Worm (Caenorhabditis elegans) whole organism, early embryonic: ENCODE results near the gene cst-1.

Experiments used
- B0310.2 ChIP-seq: sonication (generic microtip); optimal IDR thresholded peaks from 2 replicates; lab custom pipeline; 2016; ENCODE audit warnings: mild to moderate bottlenecking, missing genetic modification characterization, missing compliant biosample characterization
- F13C5.2 ChIP-seq: sonication (generic microtip); optimal IDR thresholded peaks from 2 replicates; lab custom pipeline; 2017; ENCODE audit warnings: mild to moderate bottlenecking, missing genetic modification characterization, inconsistent platforms, missing compliant biosample characterization
- aly-1 ChIP-seq: sonication (generic microtip); optimal IDR thresholded peaks from 2 replicates; lab custom pipeline; 2016; ENCODE audit warnings: missing genetic modification characterization, missing compliant biosample characterization
- ama-1 ChIP-seq: fragments of 150-350 bp; optimal IDR thresholded peaks from 2 replicates; lab custom pipeline; 2014
- ceh-13 ChIP-seq: fragments of 200-800 bp; sonication (Bioruptor generic); optimal IDR thresholded peaks from 2 replicates; lab custom pipeline; 2018; ENCODE audit warnings: mild to moderate bottlenecking, missing genetic modification characterization, missing compliant biosample characterization
- ceh-36 ChIP-seq: sonication (generic microtip); optimal IDR thresholded peaks from 2 replicates; lab custom pipeline; 2016; ENCODE audit warnings: missing genetic modification characterization, inconsistent platforms, missing compliant biosample characterization
- ets-7 ChIP-seq: sonication (generic microtip); optimal IDR thresholded peaks from 2 replicates; lab custom pipeline; 2016; ENCODE audit warnings: missing genotype, missing genetic modification characterization, missing compliant biosample characterization
- flt-1 ChIP-seq: fragments of 200-800 bp; sonication (Bioruptor generic); IDR thresholded peaks from 2 replicates; pipeline ENCODE4 v1.3.6; 2022; ENCODE audit warnings: missing genetic modification characterization, missing compliant biosample characterization
- hmbx-1 ChIP-seq: sonication (generic microtip); optimal IDR thresholded peaks from 2 replicates; lab custom pipeline; 2016; ENCODE audit warnings: mild to moderate bottlenecking, missing genetic modification characterization, missing compliant biosample characterization
- hmg-4 ChIP-seq: fragments of 200-800 bp; sonication (Bioruptor generic); optimal IDR thresholded peaks from 2 replicates; lab custom pipeline; 2018; ENCODE audit warnings: mild to moderate bottlenecking, missing genetic modification characterization, missing compliant biosample characterization
- hnd-1 ChIP-seq: sonication (generic microtip); optimal IDR thresholded peaks from 2 replicates; lab custom pipeline; 2016; ENCODE audit warnings: missing genetic modification characterization, missing compliant biosample characterization
- pes-1 ChIP-seq: fragments of 200-800 bp; sonication (Bioruptor generic); IDR thresholded peaks from 2 replicates; pipeline ENCODE4 v1.3.6; 2022; ENCODE audit warnings: missing genetic modification reagents, missing genetic modification characterization, missing compliant biosample characterization
- scrt-1 ChIP-seq: fragments of 200-800 bp; sonication (Bioruptor generic); IDR thresholded peaks from 2 replicates; pipeline ENCODE4 v1.3.6; 2022; ENCODE audit warnings: missing genetic modification characterization, missing compliant biosample characterization
- tbx-11 ChIP-seq: fragments of 200-800 bp; sonication (Bioruptor generic); IDR thresholded peaks from 2 replicates; pipeline ENCODE4 v1.3.6; 2022; ENCODE audit warnings: missing genetic modification characterization, missing compliant biosample characterization
- tra-4 ChIP-seq: sonication (generic microtip); optimal IDR thresholded peaks from 2 replicates; lab custom pipeline; 2017; ENCODE audit warnings: missing genetic modification characterization, missing compliant biosample characterization

The cst-1 gene

DNA sequence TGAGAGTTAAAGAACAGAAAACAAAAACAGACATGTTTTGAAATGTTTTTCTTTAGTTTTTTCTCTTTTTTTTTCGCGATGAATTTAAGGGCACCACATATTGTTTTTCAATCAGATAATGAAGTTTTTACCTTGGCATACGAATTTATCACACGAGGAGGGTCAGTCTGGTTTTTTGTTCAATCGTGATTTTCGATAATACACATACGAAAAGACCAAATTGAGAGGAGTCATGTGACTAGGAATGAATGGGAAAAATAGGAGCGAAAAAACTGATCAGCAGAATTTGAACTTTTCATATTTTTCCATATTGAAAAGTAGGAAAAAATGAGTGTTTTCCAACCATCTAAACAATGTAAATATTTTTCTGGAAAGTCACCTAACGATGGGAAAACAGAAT is 47.1 kb downstream of the cst-1 start:
- TF ChIP-seq F13C5.2 (tag; lab: Kevin White, UChicago) = no peak
- no peak for TF ChIP-seq scrt-1 (GFP tag; lab: Robert Waterston, UW)
- no peak for TF ChIP-seq tra-4 (tag; lab: Kevin White, UChicago)
- no peak for TF ChIP-seq hmg-4 (GFP tag; lab: Kevin White, UChicago)
- no peak for TF ChIP-seq aly-1 (tag; lab: Kevin White, UChicago)
- TF ChIP-seq ceh-36 (tag; lab: Kevin White, UChicago) = no peak

DNA sequence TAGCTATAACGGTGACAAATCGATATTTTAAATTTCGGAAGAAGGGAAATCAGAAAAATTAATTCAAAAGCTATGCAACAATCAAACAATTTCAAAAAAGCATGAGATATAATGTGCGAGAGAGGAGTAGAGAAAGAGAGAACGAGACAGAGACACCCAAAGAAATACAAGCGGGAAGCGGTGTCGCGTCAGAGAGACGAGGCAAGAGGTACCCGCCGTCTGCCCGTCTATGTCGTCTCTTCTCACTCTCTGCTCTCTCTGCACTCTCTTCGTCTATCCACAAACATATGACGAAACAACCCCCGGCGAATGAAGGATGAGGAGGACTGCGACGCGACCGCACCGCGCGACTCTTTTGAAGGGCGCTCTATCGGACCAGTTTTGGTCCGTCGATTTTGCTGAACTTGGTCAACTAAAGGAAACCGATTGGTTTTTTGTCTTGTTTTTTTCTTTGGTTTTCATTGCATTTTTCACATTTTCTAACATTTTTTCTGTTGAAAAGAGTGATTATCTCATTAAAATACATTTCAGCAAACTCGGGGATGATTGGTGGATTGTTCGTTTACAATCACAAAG is 49.5 kb downstream of the cst-1 start, which contains the start of gene dpy-23:
Gene dpy-23, plus strand, starts transcription at position 526 of the 576 bp plus-strand sequence.
- TF ChIP-seq ama-1 (no peak), tbx-11 (GFP tag; lab: Robert Waterston, UW) (no peak), aly-1 (tag; lab: Kevin White, UChicago) (peak; percentile 4), tra-4 (tag; lab: Kevin White, UChicago) (no peak), ceh-13 (no peak), F13C5.2 (tag; lab: Kevin White, UChicago) (peak; percentile 55), hmg-4 (GFP tag; lab: Kevin White, UChicago) (peak; percentile 77), flt-1 (GFP tag; lab: Robert Waterston, UW) (no peak)

DNA sequence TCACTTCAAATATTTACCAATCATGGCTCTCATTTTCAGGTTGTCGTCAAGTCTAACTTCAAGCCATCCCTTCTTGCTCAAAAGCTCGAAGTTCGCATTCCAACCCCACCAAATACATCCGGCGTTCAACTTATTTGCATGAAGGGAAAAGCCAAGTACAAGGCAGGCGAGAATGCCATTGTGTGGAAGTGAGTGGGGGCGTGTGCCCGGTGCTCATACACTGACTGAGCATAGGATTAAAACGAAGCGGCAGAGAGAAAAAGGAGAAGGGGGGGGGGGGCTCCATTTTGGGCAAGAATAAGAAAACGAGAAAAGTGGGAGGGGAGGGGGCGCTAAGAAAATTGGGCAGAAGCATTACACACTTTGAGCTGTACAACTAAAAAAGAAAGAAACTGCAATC is 52.2 kb downstream of the cst-1 start:
- no peak for TF ChIP-seq ets-7
- TF ChIP-seq flt-1 (GFP tag; lab: Robert Waterston, UW) = no peak
- TF ChIP-seq ceh-36 (tag; lab: Kevin White, UChicago) = no peak
- TF ChIP-seq hmbx-1 (tag; lab: Kevin White, UChicago) = no peak
- no peak for TF ChIP-seq hnd-1
- no peak for TF ChIP-seq ceh-13
- TF ChIP-seq hmg-4 (GFP tag; lab: Kevin White, UChicago) = no peak
- TF ChIP-seq tra-4 (tag; lab: Kevin White, UChicago) = no peak
- no peak for TF ChIP-seq pes-1 (GFP tag; lab: Robert Waterston, UW)
- TF ChIP-seq ama-1 = no peak
- TF ChIP-seq tbx-11 (GFP tag; lab: Robert Waterston, UW) = no peak
- no peak for TF ChIP-seq B0310.2
- TF ChIP-seq scrt-1 (GFP tag; lab: Robert Waterston, UW) = no peak
- TF ChIP-seq F13C5.2 (tag; lab: Kevin White, UChicago) = no peak
